Worm (Caenorhabditis elegans): Measurements from ENCODE around the gene F56A8.4.

Gene F56A8.4

DNA sequence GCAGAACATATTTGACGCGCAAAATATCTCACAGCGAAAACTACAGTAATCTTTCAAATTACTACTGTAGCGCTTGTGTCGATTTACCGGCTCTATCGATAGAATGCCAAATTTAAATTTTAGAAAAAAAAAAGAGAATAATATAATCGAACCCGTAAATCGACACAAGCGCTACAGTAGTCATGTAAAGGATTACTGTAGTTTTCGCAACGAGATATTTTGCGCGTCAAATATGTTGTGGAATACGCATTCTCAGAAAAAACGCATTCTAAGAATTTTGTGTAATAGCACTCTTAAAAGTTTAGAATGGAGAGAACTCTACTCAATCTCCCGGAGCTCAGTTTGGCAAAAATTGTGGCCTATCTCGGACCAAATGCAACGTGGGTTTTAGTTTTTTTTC, 2.5 kb downstream of the F56A8.4 start, which contains the start of gene F56A8.5:
TSS of gene F56A8.5 (plus strand) at position 301 of the 400 bp plus-strand sequence.
- no peak for TF ChIP-seq lin-15B (tag; optimal IDR thresholded peaks at IDR 0.05)
- no peak for TF ChIP-seq gei-8 (GFP tag; optimal IDR thresholded peaks at IDR 0.05)
- TF ChIP-seq F44E2.7 (GFP tag; IDR thresholded peaks at IDR 0.05): no peak
- no peak for TF ChIP-seq egl-27 (tag; optimal IDR thresholded peaks at IDR 0.05)
- no peak for TF ChIP-seq ama-1 (optimal IDR thresholded peaks at IDR 0.05)
- TF ChIP-seq snpc-4 (tag; optimal IDR thresholded peaks at IDR 0.05): no peak
- no peak for TF ChIP-seq lin-29 (GFP tag; IDR thresholded peaks at IDR 0.05)
- no peak for TF ChIP-seq skn-1 (tag; optimal IDR thresholded peaks at IDR 0.05)
- no peak for TF ChIP-seq R02D3.7 (tag; optimal IDR thresholded peaks at IDR 0.05)
- TF ChIP-seq attf-4 (tag; optimal IDR thresholded peaks at IDR 0.05): no peak
- no peak for TF ChIP-seq daf-16 (GFP tag; optimal IDR thresholded peaks at IDR 0.05)
- TF ChIP-seq daf-16 (tag; optimal IDR thresholded peaks at IDR 0.05): no peak
- no peak for TF ChIP-seq lin-13 (GFP tag; optimal IDR thresholded peaks at IDR 0.05)
- TF ChIP-seq arid-1 (GFP tag; conservative IDR thresholded peaks at IDR 0.05): no peak
- TF ChIP-seq unc-62 (GFP tag; optimal IDR thresholded peaks at IDR 0.05 in 1 of 2): no peak
- no peak for TF ChIP-seq unc-62 (tag; optimal IDR thresholded peaks at IDR 0.05)
- no peak for TF ChIP-seq duxl-1 (tag; optimal IDR thresholded peaks at IDR 0.05; ENCODE audit: poor library complexity)
- TF ChIP-seq Y48G9A.11 (GFP tag; IDR thresholded peaks at IDR 0.05): no peak
- TF ChIP-seq lim-7 (GFP tag; IDR thresholded peaks at IDR 0.05): no peak
- no peak for TF ChIP-seq saeg-2 (GFP tag; IDR thresholded peaks at IDR 0.05)
- TF ChIP-seq ces-1 (GFP tag; optimal IDR thresholded peaks at IDR 0.05): no peak

DNA sequence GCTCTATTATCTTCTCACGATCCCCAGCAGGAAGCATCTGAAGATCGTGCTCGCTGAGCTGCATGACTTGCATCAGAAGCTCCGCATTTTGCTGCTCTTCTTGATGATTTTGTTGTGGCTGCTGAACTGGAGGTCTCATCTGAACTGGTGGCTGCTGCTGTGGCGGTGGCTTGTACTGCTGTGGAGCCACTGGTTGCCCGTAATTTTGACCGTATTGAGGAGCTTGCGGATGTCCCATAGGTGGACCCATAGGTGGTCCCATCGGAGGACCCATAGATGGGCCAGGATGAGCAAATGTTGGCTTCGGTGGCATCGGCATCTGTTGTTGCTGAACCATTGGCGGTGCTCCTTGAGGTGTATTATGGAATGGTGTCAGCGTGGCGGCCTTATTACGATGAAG, 4.0 kb downstream of the F56A8.4 start:
- TF ChIP-seq madf-5 (GFP tag; IDR thresholded peaks at IDR 0.05): no peak
- no peak for TF ChIP-seq hmg-1.1 (GFP tag; IDR thresholded peaks at IDR 0.05)
- TF ChIP-seq unc-62 (GFP tag; optimal IDR thresholded peaks at IDR 0.05 in 1 of 2): peak in 1 of 2 experiments; percentile 28
- TF ChIP-seq unc-62 (tag; optimal IDR thresholded peaks at IDR 0.05): no peak
- TF ChIP-seq egl-27 (tag; optimal IDR thresholded peaks at IDR 0.05): no peak
- TF ChIP-seq zip-2 (tag; optimal IDR thresholded peaks at IDR 0.05): no peak
- TF ChIP-seq madf-9 (GFP tag; conservative IDR thresholded peaks at IDR 0.05): no peak
- TF ChIP-seq fkh-10 (GFP tag; optimal IDR thresholded peaks at IDR 0.05): no peak
- TF ChIP-seq nhr-6 (tag; optimal IDR thresholded peaks at IDR 0.05): no peak
- 0 out of 2 replicates have a peak, but pooled peaks have one; percentile 8 for TF ChIP-seq php-3 (GFP tag; IDR thresholded peaks at IDR 0.05)
- TF ChIP-seq lin-15B (tag; optimal IDR thresholded peaks at IDR 0.05): no peak
- TF ChIP-seq hif-1 (tag; optimal IDR thresholded peaks at IDR 0.05): no peak
- no peak for TF ChIP-seq spr-3 (GFP tag; optimal IDR thresholded peaks at IDR 0.05)
- TF ChIP-seq zfp-3 (GFP tag; conservative IDR thresholded peaks at IDR 0.05): no peak
- no peak for TF ChIP-seq zag-1 (tag; optimal IDR thresholded peaks at IDR 0.05)
- no peak for TF ChIP-seq saeg-2 (GFP tag; IDR thresholded peaks at IDR 0.05)
- no peak for TF ChIP-seq lin-1 (GFP tag; IDR thresholded peaks at IDR 0.05)
- no peak for TF ChIP-seq zip-11 (GFP tag; IDR thresholded peaks at IDR 0.05)
- no peak for TF ChIP-seq F37D6.2 (tag; optimal IDR thresholded peaks at IDR 0.05)
- no peak for TF ChIP-seq ceh-82 (tag; optimal IDR thresholded peaks at IDR 0.05)
- TF ChIP-seq Y105C5A.15 (GFP tag; IDR thresholded peaks at IDR 0.05): no peak
- peak; percentile 57 for TF ChIP-seq set-16 (GFP tag; IDR thresholded peaks at IDR 0.05)
- TF ChIP-seq pha-4 (GFP tag; IDR thresholded peaks at IDR 0.05): no peak
- TF ChIP-seq pha-4 (tag; optimal IDR thresholded peaks at IDR 0.05): no peak
- TF ChIP-seq mxl-3 (GFP tag; optimal IDR thresholded peaks at IDR 0.05): no peak

DNA sequence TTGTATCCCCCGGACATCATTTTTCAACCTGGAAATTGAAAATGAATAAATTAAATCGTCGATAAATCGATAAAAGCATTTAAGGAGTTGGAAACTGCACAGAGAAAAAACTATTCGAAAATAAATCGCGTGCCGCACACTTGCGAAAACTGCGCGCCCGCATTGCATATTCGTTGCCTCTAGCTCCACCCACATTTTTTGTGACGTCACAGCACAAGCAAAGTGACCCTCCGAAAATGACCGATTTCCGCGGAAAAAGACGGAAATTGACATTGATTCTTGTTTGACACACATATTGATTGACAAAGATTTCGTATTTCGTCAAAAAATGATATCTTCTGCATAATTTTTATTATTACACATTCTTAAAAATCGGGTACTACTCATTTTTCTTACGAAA, 5.8 kb downstream of the F56A8.4 start, which contains the start of gene cpf-2:
TSS of gene cpf-2 (minus strand) at position 28 of the 400 bp plus-strand sequence.
- TF ChIP-seq egl-27 (tag; optimal IDR thresholded peaks at IDR 0.05) (no peak), ces-1 (GFP tag; optimal IDR thresholded peaks at IDR 0.05) (peak; percentile 17), daf-12 (tag; optimal IDR thresholded peaks at IDR 0.05) (no peak), ZK546.5 (tag; optimal IDR thresholded peaks at IDR 0.05) (no peak), lin-38 (GFP tag; IDR thresholded peaks at IDR 0.05) (peak; percentile 74), gei-8 (GFP tag; optimal IDR thresholded peaks at IDR 0.05) (no peak), php-3 (GFP tag; IDR thresholded peaks at IDR 0.05) (no peak), ceh-44 (GFP tag; IDR thresholded peaks at IDR 0.05) (no peak), ceh-32 (tag; optimal IDR thresholded peaks at IDR 0.05; ENCODE audit: poor library complexity) (no peak), ama-1 (optimal IDR thresholded peaks at IDR 0.05) (no peak), unc-130 (GFP tag; optimal IDR thresholded peaks at IDR 0.05) (peak; percentile 58), lin-1 (GFP tag; IDR thresholded peaks at IDR 0.05) (no peak), vab-7 (GFP tag; IDR thresholded peaks at IDR 0.05) (0 out of 2 replicates have a peak, but pooled peaks have one; percentile 22), mes-2 (tag; optimal IDR thresholded peaks at IDR 0.05; ENCODE audit: poor library complexity, severe bottlenecking) (peak; percentile 95), lin-29 (GFP tag; IDR thresholded peaks at IDR 0.05) (no peak), D1046.2 (GFP tag; IDR thresholded peaks at IDR 0.05) (no peak), nhr-10 (tag; optimal IDR thresholded peaks at IDR 0.05) (no peak)
